Fruit fly (Drosophila melanogaster): Measurements from ENCODE around the gene mbo.

mbo gene

dm6 chr3R:12630369-12630768 lies 48.5 kb downstream of the mbo start, which contains the start of gene Not10 (continued):
- TF ChIP-seq lola (GFP tag; optimal IDR thresholded peaks at IDR 0.05) (peak in 1 of 3 experiments; percentile 11), CG16863 (GFP tag; optimal IDR thresholded peaks at IDR 0.05) (no peak), lmd (GFP tag; IDR thresholded peaks at IDR 0.05) (no peak; the same call in 1 of the 2 replicates), CG30403 (GFP tag; optimal IDR thresholded peaks at IDR 0.05) (peak; percentile 48), wdn (GFP tag; IDR thresholded peaks at IDR 0.05) (no peak), pzg (GFP tag; optimal IDR thresholded peaks at IDR 0.05) (peak; percentile 45), gcm (GFP tag; optimal IDR thresholded peaks at IDR 0.05) (peak; percentile 0), E2f2 (GFP tag; IDR thresholded peaks at IDR 0.05) (peak; percentile 91), Usf (GFP tag; optimal IDR thresholded peaks at IDR 0.05) (no peak), gcm2 (GFP tag; optimal IDR thresholded peaks at IDR 0.05) (no peak), ken (GFP tag; IDR thresholded peaks at IDR 0.05) (no peak), H2.0 (GFP tag; IDR thresholded peaks at IDR 0.05) (no peak), nerfin-1 (tag; optimal IDR thresholded peaks at IDR 0.05) (peak; percentile 35), mld (GFP tag; IDR thresholded peaks at IDR 0.05; ENCODE audit: partially characterized antibody) (no peak), CG12391 (tag; optimal IDR thresholded peaks at IDR 0.05) (peak; percentile 77), CG17359 (tag; optimal IDR thresholded peaks at IDR 0.05) (peak; percentile 23), CG17328 (GFP tag; IDR thresholded peaks at IDR 0.05) (no peak), CG7556 (GFP tag; optimal IDR thresholded peaks at IDR 0.05) (no peak), ind (GFP tag; optimal IDR thresholded peaks at IDR 0.05) (peak; percentile 44), Gug (GFP tag; IDR thresholded peaks at IDR 0.05) (0 out of 4 replicates have a peak, but pooled peaks have one; percentile 22), aop (GFP tag; IDR thresholded peaks at IDR 0.05) (no peak), CG8924 (tag; optimal IDR thresholded peaks at IDR 0.05) (peak; percentile 55), CG10147 (GFP tag; optimal IDR thresholded peaks at IDR 0.05) (no peak), CG4328 (GFP tag; optimal IDR thresholded peaks at IDR 0.05) (peak; percentile 36), HLH54F (GFP tag; optimal IDR thresholded peaks at IDR 0.05) (no peak), slp2 (GFP tag; optimal IDR thresholded peaks at IDR 0.05) (no peak), mam (GFP tag; optimal IDR thresholded peaks at IDR 0.05) (no peak), Pdp1 (GFP tag; optimal IDR thresholded peaks at IDR 0.05) (no peak), corto (GFP tag; optimal IDR thresholded peaks at IDR 0.05) (no peak), bbx (GFP tag; IDR thresholded peaks at IDR 0.05; ENCODE audit: partially characterized antibody) (peak; percentile 33; the same call in 1 of the 2 replicates), gce (GFP tag; IDR thresholded peaks at IDR 0.05) (no peak), CG4854 (GFP tag; optimal IDR thresholded peaks at IDR 0.05) (no peak), pnt (GFP tag; optimal IDR thresholded peaks at IDR 0.05) (no peak), Antp (GFP tag; optimal IDR thresholded peaks at IDR 0.05) (no peak), sna (GFP tag; IDR thresholded peaks at IDR 0.05; ENCODE audit: partially characterized antibody) (peak; percentile 76; the same call in 1 of the 2 replicates), MTF-1 (GFP tag; optimal IDR thresholded peaks at IDR 0.05; ENCODE audit: borderline replicate concordance) (no peak), chif (GFP tag; optimal IDR thresholded peaks at IDR 0.05) (no peak), CG4730 (GFP tag; IDR thresholded peaks at IDR 0.05) (no peak), CG10321 (GFP tag; IDR thresholded peaks at IDR 0.05) (no peak), Awh (GFP tag; IDR thresholded peaks at IDR 0.05) (no peak), Doc2 (GFP tag; IDR thresholded peaks at IDR 0.05) (no peak), CG6765 (GFP tag; optimal IDR thresholded peaks at IDR 0.05) (no peak), CG18262 (tag; optimal IDR thresholded peaks at IDR 0.05) (no peak), CG17612 (GFP tag; IDR thresholded peaks at IDR 0.05) (no peak), Trl (optimal IDR thresholded peaks at IDR 0.05) (no peak), Trl (GFP tag; optimal IDR thresholded peaks at IDR 0.05) (no peak), scrt (GFP tag; optimal IDR thresholded peaks at IDR 0.05) (no peak), CG10274 (GFP tag; optimal IDR thresholded peaks at IDR 0.05) (no peak), CG13894 (tag; optimal IDR thresholded peaks at IDR 0.05) (no peak), CG43689 (GFP tag; IDR thresholded peaks at IDR 0.05) (no peak), CG12299 (tag; optimal IDR thresholded peaks at IDR 0.05) (peak; percentile 65)
